Fruit fly (Drosophila melanogaster): Measurements from ENCODE around the gene Syx7.

Gene Syx7

dm6 chr3L:21464240-21464639, 18.6 kb downstream of the Syx7 start (continued):
- TF ChIP-seq trem (tag; optimal IDR thresholded peaks at IDR 0.05) (peak; percentile 92), tna (GFP tag; IDR thresholded peaks at IDR 0.05; ENCODE audit: partially characterized antibody) (no peak), ac (GFP tag; optimal IDR thresholded peaks at IDR 0.05) (peak; percentile 100), CG5245 (GFP tag; optimal IDR thresholded peaks at IDR 0.05) (peak; percentile 9), oc (tag; optimal IDR thresholded peaks at IDR 0.05) (peak; percentile 70), CG4404 (GFP tag; IDR thresholded peaks at IDR 0.05) (peak; percentile 68), Lpt (GFP tag; optimal IDR thresholded peaks at IDR 0.05) (no peak), CG14860 (GFP tag; IDR thresholded peaks at IDR 0.05; ENCODE audit: partially characterized antibody) (no peak), Mes4 (GFP tag; optimal IDR thresholded peaks at IDR 0.05) (peak; percentile 9), TFAM (GFP tag; optimal IDR thresholded peaks at IDR 0.05) (peak; percentile 75), CG4328 (GFP tag; optimal IDR thresholded peaks at IDR 0.05) (no peak), zen (tag; optimal IDR thresholded peaks at IDR 0.05) (peak; percentile 95), Oli (tag; optimal IDR thresholded peaks at IDR 0.05) (peak; percentile 59), Myb (GFP tag; optimal IDR thresholded peaks at IDR 0.05) (no peak), Adf1 (GFP tag; IDR thresholded peaks at IDR 0.05) (no peak), CG8924 (tag; optimal IDR thresholded peaks at IDR 0.05) (peak; percentile 90), CG13296 (GFP tag; optimal IDR thresholded peaks at IDR 0.05) (no peak), CG10462 (GFP tag; optimal IDR thresholded peaks at IDR 0.05) (peak; percentile 30), CG1602 (GFP tag; optimal IDR thresholded peaks at IDR 0.05) (peak; percentile 47), CG10267 (tag; optimal IDR thresholded peaks at IDR 0.05) (peak; percentile 76), eyg (GFP tag; optimal IDR thresholded peaks at IDR 0.05) (no peak), Vsx1 (GFP tag; optimal IDR thresholded peaks at IDR 0.05) (peak; percentile 85), CG12236 (GFP tag; optimal IDR thresholded peaks at IDR 0.05) (peak; percentile 64), Antp (GFP tag; optimal IDR thresholded peaks at IDR 0.05) (no peak), MESR4 (GFP tag; optimal IDR thresholded peaks at IDR 0.05) (no peak), kay (GFP tag; optimal IDR thresholded peaks at IDR 0.05) (peak; percentile 31), Gug (GFP tag; IDR thresholded peaks at IDR 0.05) (no peak), shn (GFP tag; optimal IDR thresholded peaks at IDR 0.05) (peak; percentile 27), CG17328 (GFP tag; IDR thresholded peaks at IDR 0.05) (peak; percentile 71), az2 (GFP tag; optimal IDR thresholded peaks at IDR 0.05) (peak; percentile 23), CG34224 (GFP tag; IDR thresholded peaks at IDR 0.05; ENCODE audit: partially characterized antibody) (no peak), Neu2 (GFP tag; optimal IDR thresholded peaks at IDR 0.05; ENCODE audit: borderline replicate concordance) (peak; percentile 43), CG11696 (GFP tag; IDR thresholded peaks at IDR 0.05) (peak; percentile 57), CG11247 (GFP tag; IDR thresholded peaks at IDR 0.05) (no peak), CG8388 (GFP tag; optimal IDR thresholded peaks at IDR 0.05) (peak; percentile 63), CG10366 (GFP tag; IDR thresholded peaks at IDR 0.05) (no peak), crc (GFP tag; optimal IDR thresholded peaks at IDR 0.05) (no peak), bigmax (GFP tag; optimal IDR thresholded peaks at IDR 0.05) (peak; percentile 22), fd64A (GFP tag; optimal IDR thresholded peaks at IDR 0.05) (peak; percentile 91), Max (GFP tag; optimal IDR thresholded peaks at IDR 0.05) (peak; percentile 19), p53 (GFP tag; optimal IDR thresholded peaks at IDR 0.05) (no peak), Bdp1 (GFP tag; optimal IDR thresholded peaks at IDR 0.05) (peak; percentile 45)
